Fruit fly (Drosophila melanogaster) whole organism, prepupa: ENCODE data around the gene CG42781.

Source experiments
- Blimp-1 ChIP-seq: fragments of 200-800 bp; sonication (Bioruptor generic); optimal IDR thresholded peaks from 3 replicates; lab custom pipeline; 2017; ENCODE audit warnings: missing biosample characterization, missing genetic modification characterization, mild to moderate bottlenecking, moderate library complexity, missing genetic modification reagents
- CG10631 ChIP-seq: fragments of 200-800 bp; sonication (Bioruptor generic); optimal IDR thresholded peaks from 2 replicates; lab custom pipeline; 2016; ENCODE audit warnings: missing biosample characterization, missing genetic modification characterization
- CG10669 ChIP-seq: fragments of 200-800 bp; sonication (Bioruptor generic); optimal IDR thresholded peaks from 3 replicates; lab custom pipeline; 2018; ENCODE audit warnings: missing biosample characterization, mild to moderate bottlenecking, missing genetic modification characterization, moderate library complexity
- CG11294 ChIP-seq: fragments of 200-800 bp; sonication (Bioruptor generic); IDR thresholded peaks from 2 replicates; pipeline ENCODE4 v1.3.6; 2022; ENCODE audit warnings: missing biosample characterization, missing genetic modification characterization
- CG11762 ChIP-seq: fragments of 200-800 bp; sonication (Bioruptor generic); optimal IDR thresholded peaks from 3 replicates; lab custom pipeline; 2016; ENCODE audit warnings: missing biosample characterization, missing genetic modification characterization; ENCODE audit not compliant: insufficient read depth
- CG11902 ChIP-seq: fragments of 200-800 bp; sonication (Bioruptor generic); optimal IDR thresholded peaks from 3 replicates; lab custom pipeline; 2016; ENCODE audit warnings: missing biosample characterization, missing genetic modification characterization
- CG15336 ChIP-seq: fragments of 200-800 bp; sonication (Bioruptor generic); IDR thresholded peaks from 2 replicates; pipeline ENCODE4 v1.3.6; 2022; ENCODE audit warnings: missing biosample characterization, missing genetic modification characterization
- CG1621 ChIP-seq: fragments of 200-800 bp; sonication (Bioruptor generic); optimal IDR thresholded peaks from 3 replicates; lab custom pipeline; 2018; ENCODE audit warnings: missing biosample characterization, mild to moderate bottlenecking, missing genetic modification characterization
- CG16779 ChIP-seq: fragments of 200-800 bp; sonication (Bioruptor generic); optimal IDR thresholded peaks from 3 replicates; lab custom pipeline; 2017; ENCODE audit warnings: missing biosample characterization, mild to moderate bottlenecking, missing genetic modification characterization
- CG3032 ChIP-seq: fragments of 200-800 bp; optimal IDR thresholded peaks from 2 replicates; lab custom pipeline; 2019; ENCODE audit warnings: missing biosample characterization, mild to moderate bottlenecking, missing genetic modification characterization, moderate library complexity
- CG31627 ChIP-seq: fragments of 200-800 bp; sonication (Bioruptor generic); optimal IDR thresholded peaks from 3 replicates; lab custom pipeline; 2016; ENCODE audit warnings: missing biosample characterization, missing genetic modification characterization
- CG32006 ChIP-seq: fragments of 200-800 bp; sonication (Bioruptor generic); optimal IDR thresholded peaks from 3 replicates; lab custom pipeline; 2017; ENCODE audit warnings: missing biosample characterization, mild to moderate bottlenecking, missing genetic modification characterization
- CG3919 ChIP-seq: fragments of 200-800 bp; sonication (Bioruptor generic); optimal IDR thresholded peaks from 3 replicates; lab custom pipeline; 2016; ENCODE audit warnings: missing biosample characterization, missing genetic modification characterization
- CG4318 ChIP-seq: fragments of 200-800 bp; sonication (Bioruptor generic); optimal IDR thresholded peaks from 3 replicates; lab custom pipeline; 2017; ENCODE audit warnings: missing biosample characterization, mild to moderate bottlenecking, missing genetic modification characterization
- CG6163 ChIP-seq: fragments of 200-800 bp; sonication (Bioruptor generic); IDR thresholded peaks from 3 replicates; pipeline ENCODE4 v1.3.6; 2022; ENCODE audit warnings: missing biosample characterization, missing genetic modification characterization
- CG6276 ChIP-seq: fragments of 200-800 bp; sonication (Bioruptor generic); optimal IDR thresholded peaks from 2 replicates; lab custom pipeline; 2017; ENCODE audit warnings: missing biosample characterization, mild to moderate bottlenecking, missing genetic modification characterization
- CG6792 ChIP-seq: fragments of 200-800 bp; sonication (Bioruptor generic); optimal IDR thresholded peaks from 3 replicates; lab custom pipeline; 2016; ENCODE audit warnings: missing biosample characterization, missing genetic modification characterization
- CG6808 ChIP-seq: fragments of 200-800 bp; sonication (Bioruptor generic); optimal IDR thresholded peaks from 3 replicates; lab custom pipeline; 2017; ENCODE audit warnings: missing biosample characterization, missing genetic modification characterization, mild to moderate bottlenecking, moderate library complexity, missing genetic modification reagents
- CG8319 ChIP-seq: fragments of 200-800 bp; sonication (Bioruptor generic); optimal IDR thresholded peaks from 3 replicates; lab custom pipeline; 2016; ENCODE audit warnings: missing biosample characterization, missing genetic modification characterization
- CG8632 ChIP-seq: fragments of 200-800 bp; sonication (Bioruptor generic); optimal IDR thresholded peaks from 3 replicates; lab custom pipeline; 2016; ENCODE audit warnings: missing biosample characterization, missing genetic modification characterization
- CG9139 ChIP-seq: fragments of 200-800 bp; sonication (Bioruptor generic); optimal IDR thresholded peaks from 3 replicates; lab custom pipeline; 2017; ENCODE audit warnings: missing biosample characterization, mild to moderate bottlenecking, missing genetic modification characterization
- Eip75B ChIP-seq: fragments of 200-800 bp; sonication (Bioruptor generic); optimal IDR thresholded peaks from 3 replicates; lab custom pipeline; 2016; ENCODE audit warnings: missing biosample characterization, missing genetic modification characterization
- Eip78C ChIP-seq: fragments of 200-800 bp; sonication (Bioruptor generic); peaks from one replicate; lab custom pipeline; 2016; ENCODE audit warnings: missing biosample characterization, missing genetic modification characterization
- Eip93F ChIP-seq: fragments of 200-800 bp; sonication (Bioruptor generic); optimal IDR thresholded peaks from 2 replicates; lab custom pipeline; 2016; ENCODE audit warnings: missing biosample characterization, mild to moderate bottlenecking, missing genetic modification characterization
- Ets96B ChIP-seq: fragments of 200-800 bp; optimal IDR thresholded peaks from 2 replicates; lab custom pipeline; 2019; ENCODE audit warnings: missing biosample characterization, mild to moderate bottlenecking, missing genetic modification characterization, moderate library complexity
- Gug ChIP-seq: fragments of 200-800 bp; sonication (Bioruptor generic); IDR thresholded peaks from 2 replicates; pipeline ENCODE4 v1.3.6; 2022; ENCODE audit warnings: missing biosample characterization, missing genetic modification characterization
- Hr38 ChIP-seq: sonication (Bioruptor generic); optimal IDR thresholded peaks from 2 replicates; lab custom pipeline; 2016; ENCODE audit warnings: missing biosample characterization, missing genetic modification characterization
- Met ChIP-seq: fragments of 200-800 bp; sonication (Bioruptor generic); optimal IDR thresholded peaks from 3 replicates; lab custom pipeline; 2016; ENCODE audit warnings: missing biosample characterization, missing genetic modification characterization
- OdsH ChIP-seq: fragments of 200-800 bp; sonication (Bioruptor generic); optimal IDR thresholded peaks from 3 replicates; lab custom pipeline; 2016; ENCODE audit warnings: missing biosample characterization, missing genetic modification characterization
- Smox ChIP-seq: fragments of 200-800 bp; sonication (Bioruptor generic); optimal IDR thresholded peaks from 3 replicates; lab custom pipeline; 2016; ENCODE audit warnings: missing biosample characterization, missing genetic modification characterization
- Sox102F ChIP-seq: fragments of 200-800 bp; sonication (Bioruptor generic); optimal IDR thresholded peaks from 2 replicates; lab custom pipeline; 2016; ENCODE audit warnings: missing biosample characterization, mild to moderate bottlenecking, missing genetic modification characterization
- Sox15 ChIP-seq: fragments of 200-800 bp; sonication (Bioruptor generic); optimal IDR thresholded peaks from 3 replicates; lab custom pipeline; 2016; ENCODE audit warnings: missing biosample characterization, missing genetic modification characterization
- acj6 ChIP-seq: fragments of 200-800 bp; sonication (Bioruptor generic); optimal IDR thresholded peaks from 3 replicates; lab custom pipeline; 2016; ENCODE audit warnings: missing biosample characterization, missing genetic modification characterization
- cyc ChIP-seq: fragments of 200-800 bp; sonication (Bioruptor generic); optimal IDR thresholded peaks from 3 replicates; lab custom pipeline; 2016; ENCODE audit warnings: missing biosample characterization, missing genetic modification characterization
- dac ChIP-seq: fragments of 200-800 bp; sonication (Bioruptor generic); optimal IDR thresholded peaks from 2 replicates; lab custom pipeline; 2017; ENCODE audit warnings: missing biosample characterization, mild to moderate bottlenecking, missing genetic modification characterization
- dsx ChIP-seq: fragments of 200-800 bp; optimal IDR thresholded peaks from 3 replicates; lab custom pipeline; 2019; ENCODE audit warnings: missing biosample characterization, mild to moderate bottlenecking, missing genetic modification characterization, moderate library complexity; ENCODE audit not compliant: poor library complexity, severe bottlenecking
- eg ChIP-seq: fragments of 200-800 bp; sonication (Bioruptor generic); IDR thresholded peaks from 3 replicates; pipeline ENCODE4 v1.3.6; 2022; ENCODE audit warnings: missing biosample characterization, missing genetic modification characterization
- esn ChIP-seq: fragments of 200-800 bp; sonication (Bioruptor generic); optimal IDR thresholded peaks from 2 replicates; lab custom pipeline; 2016; ENCODE audit warnings: missing biosample characterization, mild to moderate bottlenecking, missing genetic modification characterization, moderate library complexity
- fkh ChIP-seq: fragments of 200-800 bp; sonication (Bioruptor generic); optimal IDR thresholded peaks from 3 replicates; lab custom pipeline; 2017; ENCODE audit warnings: missing biosample characterization, mild to moderate bottlenecking, missing genetic modification characterization, moderate library complexity
- net ChIP-seq: fragments of 200-800 bp; sonication (Bioruptor generic); optimal IDR thresholded peaks from 3 replicates; lab custom pipeline; 2016; ENCODE audit warnings: missing biosample characterization, missing genetic modification characterization
- pdm3 ChIP-seq: fragments of 200-800 bp; sonication (Bioruptor generic); optimal IDR thresholded peaks from 3 replicates; lab custom pipeline; 2016; ENCODE audit warnings: missing biosample characterization, missing genetic modification characterization
- salr ChIP-seq, 2 experiments: fragments of 200-800 bp; sonication (Bioruptor generic); optimal IDR thresholded peaks; 3 replicates each; lab custom pipeline; 2016 to 2018; ENCODE audit warnings: missing biosample characterization in 2 of 2, missing genetic modification characterization in 2 of 2, mild to moderate bottlenecking in 1 of 2
- ss ChIP-seq, 2 experiments: fragments of 200-800 bp; sonication (Bioruptor generic); optimal IDR thresholded peaks; 2 replicates in 1 of 2; 3 replicates in 1 of 2; lab custom pipeline; 2017 to 2018; ENCODE audit warnings: mild to moderate bottlenecking in 2 of 2, missing biosample characterization in 2 of 2, missing genetic modification characterization in 2 of 2, moderate library complexity in 1 of 2
- svp ChIP-seq: fragments of 200-800 bp; sonication (Bioruptor generic); peaks from one replicate; lab custom pipeline; 2016; ENCODE audit warnings: missing biosample characterization, missing genetic modification characterization

Gene CG42781

DNA sequence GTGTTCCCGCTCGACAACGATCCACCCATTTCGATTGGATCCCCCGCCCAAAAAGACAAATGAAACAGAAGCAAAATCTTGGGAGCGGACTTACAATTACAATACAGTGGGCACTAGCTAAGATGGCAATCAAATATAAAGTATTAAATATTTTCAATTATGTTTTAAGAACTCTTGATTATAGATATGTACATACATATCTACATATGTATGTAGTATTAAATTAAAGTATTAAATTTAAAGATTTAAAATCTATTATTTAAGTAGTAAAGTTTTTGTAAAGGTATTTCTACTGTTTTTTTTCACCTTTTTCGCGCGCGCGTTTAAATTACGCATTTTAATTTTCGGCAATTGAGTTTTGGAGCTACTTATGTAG lies 48.0 kb downstream of the CG42781 start (continued):
- no peak for TF ChIP-seq cyc (GFP tag; lab: Kevin White, UChicago)
- TF ChIP-seq CG8632 (GFP tag; lab: Kevin White, UChicago) = peak; percentile 66
- peak; percentile 50 to 55 for TF ChIP-seq ss (GFP tag; optimal IDR thresholded peaks at IDR 0.05; lab: Kevin White, UChicago)
- TF ChIP-seq CG4318 (GFP tag; lab: Kevin White, UChicago) = peak; percentile 10
- TF ChIP-seq CG10631 (GFP tag; lab: Kevin White, UChicago) = peak; percentile 68
- TF ChIP-seq Hr38 (GFP tag; lab: Kevin White, UChicago) = no peak
- no peak for TF ChIP-seq Smox (GFP tag; lab: Kevin White, UChicago)
- TF ChIP-seq fkh (GFP tag; lab: Kevin White, UChicago) = peak; percentile 12
- peak; percentile 54 for TF ChIP-seq Gug (GFP tag; lab: Robert Waterston, UW)
- peak; percentile 74 for TF ChIP-seq Ets96B (tag; lab: Kevin White, UChicago)
- TF ChIP-seq CG3032 (tag; lab: Kevin White, UChicago) = peak; percentile 82
- TF ChIP-seq CG6163 (GFP tag; lab: Robert Waterston, UW) = no peak
- peak; percentile 8 for TF ChIP-seq esn
- TF ChIP-seq CG16779 (tag; lab: Kevin White, UChicago) = no peak
- no peak for TF ChIP-seq Sox15
- peak; percentile 58 for TF ChIP-seq CG11762 (GFP tag; lab: Kevin White, UChicago)
- no peak for TF ChIP-seq pdm3 (GFP tag; lab: Kevin White, UChicago)

- TF ChIP-seq dac (GFP tag; lab: Kevin White, UChicago) (no peak), CG11902 (GFP tag; lab: Kevin White, UChicago) (peak; percentile 50), CG32006 (GFP tag; lab: Kevin White, UChicago) (peak; percentile 73), CG8632 (GFP tag; lab: Kevin White, UChicago) (peak; percentile 75), salr (GFP tag; optimal IDR thresholded peaks at IDR 0.05; lab: Kevin White, UChicago) (peak; percentile 53 to 83), CG9139 (peak; percentile 72), Smox (GFP tag; lab: Kevin White, UChicago) (peak; percentile 76), CG10631 (GFP tag; lab: Kevin White, UChicago) (peak; percentile 83), CG1621 (tag; lab: Kevin White, UChicago) (peak; percentile 62), CG6792 (GFP tag; lab: Kevin White, UChicago) (peak; percentile 75), CG11762 (GFP tag; lab: Kevin White, UChicago) (peak; percentile 65), CG15336 (GFP tag; lab: Robert Waterston, UW) (peak; percentile 53; the same call in 1 of the 2 replicates), fkh (GFP tag; lab: Kevin White, UChicago) (no peak), CG31627 (GFP tag; lab: Kevin White, UChicago) (peak; percentile 65), Eip93F (GFP tag; lab: Kevin White, UChicago) (no peak), Sox15 (peak; percentile 64), CG16779 (tag; lab: Kevin White, UChicago) (peak; percentile 52), svp (peak; percentile 85), acj6 (peak; percentile 83), CG6808 (GFP tag; lab: Kevin White, UChicago) (peak; percentile 84), Eip78C (GFP tag; lab: Kevin White, UChicago) (peak; percentile 97), OdsH (GFP tag; lab: Kevin White, UChicago) (peak; percentile 74), Met (peak; percentile 77), Eip75B (GFP tag; lab: Kevin White, UChicago) (peak; percentile 84), CG11294 (GFP tag; lab: Robert Waterston, UW) (peak; percentile 27; the same call in 1 of the 2 replicates), CG6163 (GFP tag; lab: Robert Waterston, UW) (peak; percentile 60), dsx (GFP tag; lab: Kevin White, UChicago) (no peak), ss (GFP tag; optimal IDR thresholded peaks at IDR 0.05; lab: Kevin White, UChicago) (peak; percentile 60 to 86), Blimp-1 (GFP tag; lab: Kevin White, UChicago) (no peak), CG6276 (GFP tag; lab: Kevin White, UChicago) (peak; percentile 68), esn (peak; percentile 77), Sox102F (GFP tag; lab: Kevin White, UChicago) (peak; percentile 77), CG4318 (GFP tag; lab: Kevin White, UChicago) (peak; percentile 24), CG8319 (GFP tag; lab: Kevin White, UChicago) (peak; percentile 7), eg (GFP tag; lab: Robert Waterston, UW) (peak; percentile 48; the same call in 1 of the 3 replicates), net (GFP tag; lab: Kevin White, UChicago) (peak; percentile 73), Gug (GFP tag; lab: Robert Waterston, UW) (peak; percentile 34; the same call in 1 of the 2 replicates), CG10669 (GFP tag; lab: Kevin White, UChicago) (peak; percentile 86), CG3919 (GFP tag; lab: Kevin White, UChicago) (peak; percentile 81)
Measured at dm6 chrX:7333858-7334800, 48.7 kb downstream of the CG42781 start.
